Worm (Caenorhabditis elegans) whole organism, late embryonic: ENCODE measurements around the gene srp-6.

Experiments used
- C38D4.7 ChIP-seq: fragments of 200-800 bp; sonication (Bioruptor generic); optimal IDR thresholded peaks from 2 replicates; lab custom pipeline; 2018; ENCODE audit warnings: mild to moderate bottlenecking, missing genetic modification characterization, moderate library complexity, missing compliant biosample characterization
- dmd-4 ChIP-seq: sonication (generic microtip); optimal IDR thresholded peaks from 2 replicates; lab custom pipeline; 2016; ENCODE audit warnings: borderline replicate concordance, missing genetic modification characterization, missing compliant biosample characterization
- lin-11 ChIP-seq: fragments of 200-800 bp; sonication (Bioruptor generic); optimal IDR thresholded peaks from 2 replicates; lab custom pipeline; 2018; ENCODE audit warnings: mild to moderate bottlenecking, missing genetic modification characterization, missing compliant biosample characterization
- odd-2 ChIP-seq: sonication (generic microtip); optimal IDR thresholded peaks from 2 replicates; lab custom pipeline; 2017; ENCODE audit warnings: antibody characterized with exemption, mild to moderate bottlenecking, missing genetic modification characterization, missing compliant biosample characterization
- pha-4 ChIP-seq: fragments of 150-350 bp; optimal IDR thresholded peaks from 2 replicates; lab custom pipeline; 2018; ENCODE audit warnings: missing biosample characterization, missing genetic modification reagents, missing genetic modification characterization

ce11 chrV:7408520-7408919 is 22.6 kb upstream of the srp-6 start, which contains the start of gene srt-6:
- no peak for TF ChIP-seq pha-4 (tag; lab: Kevin White, UChicago)
- TF ChIP-seq dmd-4 (tag; lab: Kevin White, UChicago), result no peak
- TF ChIP-seq C38D4.7 (GFP tag; lab: Kevin White, UChicago), result no peak
- TF ChIP-seq lin-11 (tag; lab: Kevin White, UChicago), result no peak
- no peak for TF ChIP-seq odd-2 (tag; lab: Kevin White, UChicago)
